Worm (Caenorhabditis elegans): Measurements from ENCODE around the gene cap-2.

The cap-2 gene

ce11 chrII:10819928-10820423 lies 49.0 kb upstream of the cap-2 start, which contains the start of gene R06F6.8:
R06F6.8 (minus strand) TSS chrII:10819978.
- no peak for TF ChIP-seq nhr-77 (tag; optimal IDR thresholded peaks at IDR 0.05)
- TF ChIP-seq fkh-10 (GFP tag; optimal IDR thresholded peaks at IDR 0.05) = no peak
- peak; percentile 19 for TF ChIP-seq lin-39 (tag; optimal IDR thresholded peaks at IDR 0.05)
- TF ChIP-seq aly-2 (tag; optimal IDR thresholded peaks at IDR 0.05) = no peak
- no peak for TF ChIP-seq nhr-43 (tag; optimal IDR thresholded peaks at IDR 0.05; ENCODE audit: poor library complexity, severe bottlenecking)
- peak; percentile 47 for TF ChIP-seq nfya-1 (tag; optimal IDR thresholded peaks at IDR 0.05; ENCODE audit: insufficient read depth)
- no peak for TF ChIP-seq elt-1 (tag; optimal IDR thresholded peaks at IDR 0.05)
- TF ChIP-seq pha-4 (tag; optimal IDR thresholded peaks at IDR 0.05) = peak; percentile 32
- no peak for TF ChIP-seq fos-1 (tag; optimal IDR thresholded peaks at IDR 0.05)
- peak; percentile 20 for TF ChIP-seq snpc-4 (tag; optimal IDR thresholded peaks at IDR 0.05)
- TF ChIP-seq R02D3.7 (tag; optimal IDR thresholded peaks at IDR 0.05) = no peak
- peak; percentile 50 for TF ChIP-seq lin-15B (tag; optimal IDR thresholded peaks at IDR 0.05)

ce11 chrII:10820679-10821078 lies 48.3 kb upstream of the cap-2 start, which contains the start of gene ech-4:
ech-4 (plus strand) TSS chrII:10821031.
- peak; percentile 47 for TF ChIP-seq elt-2 (tag; optimal IDR thresholded peaks at IDR 0.05)
- TF ChIP-seq nhr-76 (tag; optimal IDR thresholded peaks at IDR 0.05) = no peak
- TF ChIP-seq nhr-28 (tag; optimal IDR thresholded peaks at IDR 0.05) = no peak
- TF ChIP-seq zag-1 (tag; optimal IDR thresholded peaks at IDR 0.05) = no peak
- no peak for TF ChIP-seq mdl-1 (tag; optimal IDR thresholded peaks at IDR 0.05)
- no peak for TF ChIP-seq tbx-2 (tag; optimal IDR thresholded peaks at IDR 0.05)
- no peak for TF ChIP-seq ceh-28 (tag; optimal IDR thresholded peaks at IDR 0.05)
- no peak for TF ChIP-seq hmg-11 (tag; optimal IDR thresholded peaks at IDR 0.05)
- no peak for TF ChIP-seq elt-1 (tag; optimal IDR thresholded peaks at IDR 0.05)
- no peak for TF ChIP-seq nhr-12 (tag; optimal IDR thresholded peaks at IDR 0.05)
- TF ChIP-seq egl-5 (tag; optimal IDR thresholded peaks at IDR 0.05) = no peak
- TF ChIP-seq nhr-43 (tag; optimal IDR thresholded peaks at IDR 0.05; ENCODE audit: poor library complexity, severe bottlenecking) = no peak
- peak; percentile 3 for TF ChIP-seq jun-1 (tag; optimal IDR thresholded peaks at IDR 0.05)
- TF ChIP-seq lin-15B (tag; optimal IDR thresholded peaks at IDR 0.05) = no peak
- TF ChIP-seq pha-4 (tag; optimal IDR thresholded peaks at IDR 0.05) = peak; percentile 11
- no peak for TF ChIP-seq ceh-16 (tag; optimal IDR thresholded peaks at IDR 0.05)
- no peak for TF ChIP-seq nhr-237 (tag; optimal IDR thresholded peaks at IDR 0.05)

- TF ChIP-seq fos-1 (tag; optimal IDR thresholded peaks at IDR 0.05) = no peak
- no peak for TF ChIP-seq tbx-2 (tag; optimal IDR thresholded peaks at IDR 0.05)
- TF ChIP-seq nhr-23 (tag; optimal IDR thresholded peaks at IDR 0.05) = peak; percentile 51
- TF ChIP-seq nhr-43 (tag; optimal IDR thresholded peaks at IDR 0.05; ENCODE audit: poor library complexity, severe bottlenecking) = peak; percentile 62
- no peak for TF ChIP-seq ceh-82 (tag; optimal IDR thresholded peaks at IDR 0.05)
- no peak for TF ChIP-seq aly-2 (tag; optimal IDR thresholded peaks at IDR 0.05)
- peak; percentile 7 for TF ChIP-seq R02D3.7 (tag; optimal IDR thresholded peaks at IDR 0.05)
- no peak for TF ChIP-seq zag-1 (tag; optimal IDR thresholded peaks at IDR 0.05)
- TF ChIP-seq nhr-77 (tag; optimal IDR thresholded peaks at IDR 0.05) = no peak
- no peak for TF ChIP-seq ztf-4 (tag; optimal IDR thresholded peaks at IDR 0.05)
- no peak for TF ChIP-seq daf-12 (tag; optimal IDR thresholded peaks at IDR 0.05)
- TF ChIP-seq elt-3 (tag; optimal IDR thresholded peaks at IDR 0.05) = no peak
- TF ChIP-seq jun-1 (tag; optimal IDR thresholded peaks at IDR 0.05) = no peak
- no peak for TF ChIP-seq lsy-12 (tag; optimal IDR thresholded peaks at IDR 0.05)
- TF ChIP-seq sea-2 (GFP tag; optimal IDR thresholded peaks at IDR 0.05) = no peak
- TF ChIP-seq lin-15B (tag; optimal IDR thresholded peaks at IDR 0.05) = peak; percentile 58
- TF ChIP-seq nhr-12 (tag; optimal IDR thresholded peaks at IDR 0.05) = no peak
- TF ChIP-seq lin-39 (tag; optimal IDR thresholded peaks at IDR 0.05) = no peak
- TF ChIP-seq ceh-9 (tag; optimal IDR thresholded peaks at IDR 0.05) = no peak
- TF ChIP-seq mml-1 (tag; optimal IDR thresholded peaks at IDR 0.05) = no peak
- no peak for TF ChIP-seq snpc-4 (tag; optimal IDR thresholded peaks at IDR 0.05)
- no peak for TF ChIP-seq mdl-1 (tag; optimal IDR thresholded peaks at IDR 0.05)
- TF ChIP-seq fkh-2 (tag; optimal IDR thresholded peaks at IDR 0.05) = no peak
- no peak for TF ChIP-seq ZK546.5 (tag; optimal IDR thresholded peaks at IDR 0.05)
- TF ChIP-seq egl-5 (tag; optimal IDR thresholded peaks at IDR 0.05) = no peak
- no peak for TF ChIP-seq nhr-67 (tag; optimal IDR thresholded peaks at IDR 0.05)
- no peak for TF ChIP-seq nhr-76 (tag; optimal IDR thresholded peaks at IDR 0.05)
- no peak for TF ChIP-seq unc-62 (GFP tag; optimal IDR thresholded peaks at IDR 0.05)
- peak; percentile 74 for TF ChIP-seq pha-4 (tag; optimal IDR thresholded peaks at IDR 0.05)
- TF ChIP-seq ztf-11 (tag; optimal IDR thresholded peaks at IDR 0.05) = no peak
- TF ChIP-seq hmg-11 (tag; optimal IDR thresholded peaks at IDR 0.05) = peak; percentile 75
- TF ChIP-seq pqm-1 (tag; optimal IDR thresholded peaks at IDR 0.05) = no peak
- TF ChIP-seq egl-27 (tag; optimal IDR thresholded peaks at IDR 0.05) = no peak
- no peak for TF ChIP-seq elt-1 (tag; optimal IDR thresholded peaks at IDR 0.05)
- TF ChIP-seq elt-2 (tag; optimal IDR thresholded peaks at IDR 0.05) = peak; percentile 8
- TF ChIP-seq nfya-1 (tag; optimal IDR thresholded peaks at IDR 0.05; ENCODE audit: insufficient read depth) = peak; percentile 75
- no peak for TF ChIP-seq ama-1 (optimal IDR thresholded peaks at IDR 0.05)
- TF ChIP-seq skn-1 (tag; optimal IDR thresholded peaks at IDR 0.05) = no peak
- TF ChIP-seq ceh-16 (tag; optimal IDR thresholded peaks at IDR 0.05) = no peak
- TF ChIP-seq nhr-237 (tag; optimal IDR thresholded peaks at IDR 0.05) = no peak
- TF ChIP-seq nhr-28 (tag; optimal IDR thresholded peaks at IDR 0.05) = no peak
- no peak for TF ChIP-seq nhr-25 (tag; optimal IDR thresholded peaks at IDR 0.05)
- no peak for TF ChIP-seq fkh-10 (GFP tag; optimal IDR thresholded peaks at IDR 0.05)
- no peak for TF ChIP-seq nhr-11 (tag; optimal IDR thresholded peaks at IDR 0.05)
- no peak for TF ChIP-seq ceh-28 (tag; optimal IDR thresholded peaks at IDR 0.05)
Measured at ce11 chrII:10824046-10824445, 45.0 kb upstream of the cap-2 start, which contains the start of the genes R06F6.12 and mix-1. R06F6.12 (minus strand) TSS chrII:10824081. mix-1 (plus strand) TSS chrII:10824246.
